Fruit fly (Drosophila melanogaster): ENCODE data around the gene Hipk.

The Hipk gene

dm6 chr3L:626498-627369, 83.9 kb downstream of the Hipk start (continued):
- TF ChIP-seq Optix (GFP tag; IDR thresholded peaks at IDR 0.05) (no peak), sim (GFP tag; IDR thresholded peaks at IDR 0.05) (0 out of 2 replicates have a peak, but pooled peaks have one; percentile 18), z (GFP tag; IDR thresholded peaks at IDR 0.05) (no peak), tgo (GFP tag; IDR thresholded peaks at IDR 0.05) (peak; percentile 67), ftz-f1 (GFP tag; optimal IDR thresholded peaks at IDR 0.05) (peak; percentile 36), CG11456 (GFP tag; IDR thresholded peaks at IDR 0.05) (peak; percentile 63; the same call in 2 of the 3 replicates), CG2199 (GFP tag; IDR thresholded peaks at IDR 0.05) (peak; percentile 66; the same call in 1 of the 3 replicates), esg (GFP tag; conservative IDR thresholded peaks at IDR 0.05) (peak; percentile 56), chn (GFP tag; optimal IDR thresholded peaks at IDR 0.05) (peak; percentile 34), luna (GFP tag; optimal IDR thresholded peaks at IDR 0.05) (no peak), CG31365 (tag; optimal IDR thresholded peaks at IDR 0.05) (peak; percentile 10), gcm2 (GFP tag; optimal IDR thresholded peaks at IDR 0.05) (no peak), ind (GFP tag; optimal IDR thresholded peaks at IDR 0.05) (peak; percentile 41), Atf6 (GFP tag; IDR thresholded peaks at IDR 0.05) (peak; percentile 56; the same call in 1 of the 2 replicates), Pdp1 (GFP tag; optimal IDR thresholded peaks at IDR 0.05) (peak; percentile 27 to 87), Dp (GFP tag; optimal IDR thresholded peaks at IDR 0.05) (no peak), CG7372 (GFP tag; IDR thresholded peaks at IDR 0.05) (peak; percentile 65), ssp (GFP tag; IDR thresholded peaks at IDR 0.05) (peak; percentile 37; the same call in 1 of the 2 replicates), Xrp1 (GFP tag; IDR thresholded peaks at IDR 0.05) (peak; percentile 55), eyg (GFP tag; optimal IDR thresholded peaks at IDR 0.05) (no peak), eve (GFP tag; optimal IDR thresholded peaks at IDR 0.05) (peak in 1 of 2 experiments; percentile 66), CG17359 (tag; optimal IDR thresholded peaks at IDR 0.05) (peak; percentile 31), crol (GFP tag; IDR thresholded peaks at IDR 0.05) (peak; percentile 90), H2.0 (GFP tag; IDR thresholded peaks at IDR 0.05) (peak; percentile 69), Awh (GFP tag; IDR thresholded peaks at IDR 0.05) (0 out of 2 replicates have a peak, but pooled peaks have one; percentile 41), HLHmδ (GFP tag; optimal IDR thresholded peaks at IDR 0.05) (peak; percentile 47), CG2678 (tag; optimal IDR thresholded peaks at IDR 0.05) (peak; percentile 54), rib (GFP tag; IDR thresholded peaks at IDR 0.05) (no peak), schlank (tag; optimal IDR thresholded peaks at IDR 0.05) (peak; percentile 27), tll (GFP tag; optimal IDR thresholded peaks at IDR 0.05) (no peak), CG14441 (GFP tag; IDR thresholded peaks at IDR 0.05) (peak; percentile 63; the same call in 1 of the 2 replicates), CG4707 (GFP tag; optimal IDR thresholded peaks at IDR 0.05) (no peak), fu2 (GFP tag; optimal IDR thresholded peaks at IDR 0.05) (peak; percentile 18), CG11696 (GFP tag; IDR thresholded peaks at IDR 0.05) (peak; percentile 52; the same call in 1 of the 2 replicates), CG7839 (tag; optimal IDR thresholded peaks at IDR 0.05) (peak; percentile 46), sd (tag; optimal IDR thresholded peaks at IDR 0.05) (peak; percentile 96), Sry-δ (GFP tag; optimal IDR thresholded peaks at IDR 0.05) (no peak), Gug (GFP tag; IDR thresholded peaks at IDR 0.05) (peak; percentile 71; the same call in 2 of the 4 replicates), HLH3B (GFP tag; IDR thresholded peaks at IDR 0.05) (peak; percentile 12; the same call in 1 of the 2 replicates), Hr3 (GFP tag; optimal IDR thresholded peaks at IDR 0.05) (peak; percentile 30), CG12659 (GFP tag; optimal IDR thresholded peaks at IDR 0.05) (peak; percentile 23), Sox102F (GFP tag; optimal IDR thresholded peaks at IDR 0.05) (peak; percentile 51), zfh2 (GFP tag; optimal IDR thresholded peaks at IDR 0.05) (peak; percentile 40), CG1233 (GFP tag; optimal IDR thresholded peaks at IDR 0.05) (peak; percentile 47), CG9215 (GFP tag; IDR thresholded peaks at IDR 0.05) (peak; percentile 39; the same call in 1 of the 2 replicates), ab (GFP tag; optimal IDR thresholded peaks at IDR 0.05) (peak; percentile 12), CG34422 (GFP tag; IDR thresholded peaks at IDR 0.05) (peak; percentile 68; the same call in 2 of the 3 replicates), pros (GFP tag; optimal IDR thresholded peaks at IDR 0.05) (peak; percentile 35), Mrtf (GFP tag; IDR thresholded peaks at IDR 0.05) (peak; percentile 73)

All from whole organism, embryonic.